Worm (Caenorhabditis elegans) whole organism, L4 larva: Measurements from ENCODE around the gene nhr-10.
A peak's percentile ranks its signal among the peaks of the same experiment; 100 is the strongest.

ENCODE experiments used
- D1046.2 ChIP-seq: fragments of 200-800 bp; sonication (Bioruptor generic); IDR thresholded peaks from 2 replicates; pipeline ENCODE4 v1.3.6; 2022; ENCODE audit warnings: missing genetic modification characterization, missing compliant biosample characterization
- F10B5.3 ChIP-seq: sonication (generic microtip); optimal IDR thresholded peaks from 2 replicates; lab custom pipeline; 2016; ENCODE audit warnings: mild to moderate bottlenecking, missing genetic modification characterization, missing compliant biosample characterization
- F26F4.8 ChIP-seq: fragments of 200-800 bp; sonication (Bioruptor generic); conservative IDR thresholded peaks from 2 replicates; pipeline ENCODE4 v1.3.6; 2022; ENCODE audit warnings: missing genetic modification characterization, missing compliant biosample characterization
- F44E2.7 ChIP-seq: fragments of 200-800 bp; sonication (Bioruptor generic); IDR thresholded peaks from 2 replicates; pipeline ENCODE4 v2.1.2; 2022; ENCODE audit warnings: missing genetic modification characterization, missing compliant biosample characterization
- F49E8.2 ChIP-seq: sonication (generic microtip); optimal IDR thresholded peaks from 2 replicates; lab custom pipeline; 2016; ENCODE audit warnings: missing compliant biosample characterization, mild to moderate bottlenecking, missing genetic modification characterization, borderline replicate concordance
- T26A8.4 ChIP-seq: fragments of 200-800 bp; sonication (Bioruptor generic); IDR thresholded peaks from 2 replicates; pipeline ENCODE4 v1.3.6; 2022; ENCODE audit warnings: missing genetic modification characterization, missing compliant biosample characterization
- Y48G9A.11 ChIP-seq: fragments of 200-800 bp; sonication (Bioruptor generic); IDR thresholded peaks from 2 replicates; pipeline ENCODE4 v1.3.6; 2022; ENCODE audit warnings: missing genetic modification reagents, missing genetic modification characterization, missing compliant biosample characterization
- Y75B8A.6 ChIP-seq: fragments of 200-800 bp; sonication (Bioruptor generic); IDR thresholded peaks from 2 replicates; pipeline ENCODE4 v1.3.6; 2022; ENCODE audit warnings: missing genetic modification reagents, missing genetic modification characterization, missing compliant biosample characterization
- arid-1 ChIP-seq: fragments of 200-800 bp; sonication (Bioruptor generic); conservative IDR thresholded peaks from 2 replicates; pipeline ENCODE4 v1.3.6; 2022; ENCODE audit warnings: missing genetic modification reagents, missing genetic modification characterization, missing compliant biosample characterization
- attf-4 ChIP-seq: sonication (generic microtip); optimal IDR thresholded peaks from 3 replicates; lab custom pipeline; 2017; ENCODE audit warnings: missing biosample characterization, missing genetic modification characterization
- ceh-20 ChIP-seq: fragments of 200-800 bp; sonication (Bioruptor generic); IDR thresholded peaks from 2 replicates; pipeline ENCODE4 v1.3.6; 2022; ENCODE audit warnings: missing genetic modification reagents, missing genetic modification characterization, missing compliant biosample characterization
- ceh-44 ChIP-seq: fragments of 200-800 bp; sonication (Bioruptor generic); IDR thresholded peaks from 2 replicates; pipeline ENCODE4 v1.3.6; 2022; ENCODE audit warnings: missing genetic modification reagents, missing genetic modification characterization, missing compliant biosample characterization
- ctbp-1 ChIP-seq: fragments of 200-800 bp; sonication (Bioruptor generic); IDR thresholded peaks from 2 replicates; pipeline ENCODE4 v1.3.6; 2022; ENCODE audit warnings: missing genetic modification reagents, missing genetic modification characterization, missing compliant biosample characterization
- daf-12 ChIP-seq: fragments of 150-350 bp; optimal IDR thresholded peaks from 2 replicates; lab custom pipeline; 2014; ENCODE audit warnings: missing biosample characterization, missing genetic modification reagents, missing genetic modification characterization
- daf-16 ChIP-seq, 3 experiments: sonication (generic microtip); optimal IDR thresholded peaks; 2 replicates each; lab custom pipeline; 2016 to 2017; ENCODE audit warnings: missing genetic modification characterization in 3 of 3, missing genetic modification reagents in 3 of 3, mild to moderate bottlenecking in 2 of 3, missing compliant biosample characterization in 2 of 3, missing biosample characterization in 1 of 3, moderate library complexity in 1 of 3
- daf-19 ChIP-seq: fragments of 200-800 bp; sonication (Bioruptor generic); conservative IDR thresholded peaks from 2 replicates; pipeline ENCODE4 v1.3.6; 2022; ENCODE audit warnings: missing genetic modification characterization, missing compliant biosample characterization
- dmd-8 ChIP-seq: fragments of 200-800 bp; sonication (Bioruptor generic); IDR thresholded peaks from 2 replicates; pipeline ENCODE4 v1.3.6; 2022; ENCODE audit warnings: missing genetic modification characterization, missing compliant biosample characterization
- dve-1 ChIP-seq: sonication (generic microtip); optimal IDR thresholded peaks from 2 replicates; lab custom pipeline; 2017; ENCODE audit warnings: antibody characterized with exemption, mild to moderate bottlenecking, missing genetic modification characterization, missing compliant biosample characterization; ENCODE audit not compliant: insufficient read depth
- egl-27 ChIP-seq: sonication (generic microtip); optimal IDR thresholded peaks from 3 replicates; lab custom pipeline; 2017; ENCODE audit warnings: missing biosample characterization, missing genetic modification reagents, missing genetic modification characterization
- egl-43 ChIP-seq: fragments of 200-800 bp; sonication (Bioruptor generic); IDR thresholded peaks from 2 replicates; pipeline ENCODE4 v1.3.6; 2022; ENCODE audit warnings: missing genetic modification reagents, missing genetic modification characterization, missing compliant biosample characterization
- gei-8 ChIP-seq: fragments of 200-800 bp; sonication (Bioruptor generic); optimal IDR thresholded peaks from 2 replicates; lab custom pipeline; 2018; ENCODE audit warnings: mild to moderate bottlenecking, missing genetic modification characterization, missing compliant biosample characterization
- hif-1 ChIP-seq, 2 experiments: sonication (generic microtip); optimal IDR thresholded peaks; 2 replicates each; lab custom pipeline; 2016 to 2017; ENCODE audit warnings: missing compliant biosample characterization in 2 of 2, missing genetic modification characterization in 2 of 2, missing genetic modification reagents in 2 of 2, missing genotype in 2 of 2, mild to moderate bottlenecking in 1 of 2
- hlh-11 ChIP-seq: fragments of 200-800 bp; sonication (Bioruptor generic); optimal IDR thresholded peaks from 2 replicates; lab custom pipeline; 2018; ENCODE audit warnings: mild to moderate bottlenecking, missing genetic modification characterization, missing compliant biosample characterization
- lsy-2 ChIP-seq, 2 experiments: fragments of 150-350 bp in 1 of 2; sonication (generic microtip) in 1 of 2; optimal IDR thresholded peaks; 2 replicates each; lab custom pipeline; 2014 to 2017; ENCODE audit warnings: missing biosample characterization in 2 of 2, missing genetic modification characterization in 2 of 2
- mdl-1 ChIP-seq, 2 experiments: fragments of 150-350 bp in 1 of 2; sonication (generic microtip) in 1 of 2; optimal IDR thresholded peaks; 2 replicates each; lab custom pipeline; 2014 to 2017; ENCODE audit warnings: missing biosample characterization in 2 of 2, missing genetic modification characterization in 2 of 2
- mdt-29 ChIP-seq: fragments of 200-800 bp; sonication (Bioruptor generic); IDR thresholded peaks from 2 replicates; pipeline ENCODE4 v1.3.6; 2022; ENCODE audit warnings: missing genetic modification reagents, missing genetic modification characterization, missing compliant biosample characterization
- mes-2 ChIP-seq: sonication (generic microtip); optimal IDR thresholded peaks from 2 replicates; lab custom pipeline; 2016; ENCODE audit warnings: missing genotype, mild to moderate bottlenecking, missing genetic modification characterization, missing compliant biosample characterization; ENCODE audit not compliant: poor library complexity, severe bottlenecking
- mxl-3 ChIP-seq: fragments of 200-800 bp; sonication (Bioruptor generic); optimal IDR thresholded peaks from 2 replicates; lab custom pipeline; 2018; ENCODE audit warnings: mild to moderate bottlenecking, missing genetic modification characterization, missing compliant biosample characterization
- nhr-102 ChIP-seq: sonication (generic microtip); optimal IDR thresholded peaks from 2 replicates; lab custom pipeline; 2016; ENCODE audit warnings: mild to moderate bottlenecking, missing genetic modification characterization, moderate library complexity, missing compliant biosample characterization
- nhr-111 ChIP-seq: fragments of 200-800 bp; sonication (Bioruptor generic); optimal IDR thresholded peaks from 2 replicates; lab custom pipeline; 2018; ENCODE audit warnings: mild to moderate bottlenecking, missing genetic modification characterization, missing compliant biosample characterization
- nhr-41 ChIP-seq: fragments of 200-800 bp; sonication (Bioruptor generic); IDR thresholded peaks from 2 replicates; pipeline ENCODE4 v1.3.6; 2022; ENCODE audit warnings: missing genetic modification reagents, missing genetic modification characterization, missing compliant biosample characterization
- nhr-48 ChIP-seq: sonication (generic microtip); optimal IDR thresholded peaks from 2 replicates; lab custom pipeline; 2016; ENCODE audit warnings: mild to moderate bottlenecking, missing genetic modification characterization, missing compliant biosample characterization
- nhr-6 ChIP-seq: fragments of 150-350 bp; optimal IDR thresholded peaks from 2 replicates; lab custom pipeline; 2014; ENCODE audit warnings: missing biosample characterization, missing genetic modification characterization
- nhr-76 ChIP-seq: fragments of 150-350 bp; optimal IDR thresholded peaks from 2 replicates; lab custom pipeline; 2014; ENCODE audit warnings: missing biosample characterization, missing genetic modification characterization
- rbr-2 ChIP-seq: sonication (generic microtip); optimal IDR thresholded peaks from 2 replicates; lab custom pipeline; 2016; ENCODE audit warnings: missing genotype, missing genetic modification characterization, missing compliant biosample characterization
- saeg-2 ChIP-seq: fragments of 200-800 bp; sonication (Bioruptor generic); IDR thresholded peaks from 2 replicates; pipeline ENCODE4 v1.3.6; 2022; ENCODE audit warnings: missing genetic modification reagents, missing genetic modification characterization, missing compliant biosample characterization
- snpc-1.2 ChIP-seq: fragments of 200-800 bp; sonication (Bioruptor generic); IDR thresholded peaks from 2 replicates; pipeline ENCODE4 v1.3.6; 2022; ENCODE audit warnings: missing genetic modification reagents, missing genetic modification characterization, missing compliant biosample characterization
- spr-1 ChIP-seq: sonication (generic microtip); optimal IDR thresholded peaks from 2 replicates; lab custom pipeline; 2016; ENCODE audit warnings: mild to moderate bottlenecking, missing genetic modification characterization, missing compliant biosample characterization
- spr-3 ChIP-seq: fragments of 200-800 bp; sonication (Bioruptor generic); optimal IDR thresholded peaks from 2 replicates; lab custom pipeline; 2018; ENCODE audit warnings: mild to moderate bottlenecking, missing genetic modification characterization, missing compliant biosample characterization
- unc-130 ChIP-seq: sonication (generic microtip); optimal IDR thresholded peaks from 2 replicates; lab custom pipeline; 2016; ENCODE audit warnings: missing genetic modification reagents, missing genetic modification characterization, missing compliant biosample characterization
- zag-1 ChIP-seq: fragments of 150-350 bp; optimal IDR thresholded peaks from 2 replicates; lab custom pipeline; 2014; ENCODE audit warnings: missing biosample characterization, missing genetic modification characterization
- zfp-2 ChIP-seq: sonication (generic microtip); optimal IDR thresholded peaks from 2 replicates; lab custom pipeline; 2016; ENCODE audit warnings: mild to moderate bottlenecking, missing genetic modification characterization, missing compliant biosample characterization
- zip-2 ChIP-seq: fragments of 150-350 bp; optimal IDR thresholded peaks from 2 replicates; lab custom pipeline; 2014; ENCODE audit warnings: missing biosample characterization, missing genetic modification characterization
- ztf-11 ChIP-seq: fragments of 150-350 bp; optimal IDR thresholded peaks from 2 replicates; lab custom pipeline; 2014; ENCODE audit warnings: missing biosample characterization, missing genetic modification characterization

The nhr-10 gene

ce11 chrIII:7142172-7142601, 26.9 kb upstream of the nhr-10 start (continued):
- TF ChIP-seq hif-1 (tag; optimal IDR thresholded peaks at IDR 0.05; lab: Kevin White, UChicago) (no peak), F44E2.7 (no peak), nhr-6 (tag; lab: Kevin White, UChicago) (peak; percentile 26), egl-27 (no peak), nhr-41 (GFP tag; lab: Robert Waterston, UW) (0 out of 2 replicates have a peak, but pooled peaks have one; percentile 26), rbr-2 (tag; lab: Kevin White, UChicago) (peak; percentile 28), zip-2 (tag; lab: Kevin White, UChicago) (no peak), F26F4.8 (GFP tag; lab: Robert Waterston, UW) (no peak), daf-12 (tag; lab: Kevin White, UChicago) (no peak), saeg-2 (GFP tag; lab: Robert Waterston, UW) (no peak), mes-2 (peak; percentile 63), attf-4 (no peak), dve-1 (peak; percentile 51), arid-1 (GFP tag; lab: Robert Waterston, UW) (peak; percentile 62), daf-19 (GFP tag; lab: Robert Waterston, UW) (0 out of 2 replicates have a peak, but pooled peaks have one; percentile 56), nhr-48 (tag; lab: Kevin White, UChicago) (peak; percentile 35), T26A8.4 (peak; percentile 91), nhr-102 (tag; lab: Kevin White, UChicago) (peak; percentile 55), snpc-1.2 (GFP tag; lab: Robert Waterston, UW) (peak; percentile 71), unc-130 (GFP tag; lab: Kevin White, UChicago) (no peak), zfp-2 (tag; lab: Kevin White, UChicago) (no peak), Y75B8A.6 (no peak), F49E8.2 (peak; percentile 68), dmd-8 (GFP tag; lab: Robert Waterston, UW) (no peak), mxl-3 (no peak), gei-8 (GFP tag; lab: Kevin White, UChicago) (no peak), F10B5.3 (tag; lab: Kevin White, UChicago) (peak; percentile 8), daf-16 (GFP tag; optimal IDR thresholded peaks at IDR 0.05; lab: Kevin White, UChicago) (peak in 1 of 2 experiments; percentile 9), daf-16 (tag; optimal IDR thresholded peaks at IDR 0.05; lab: Kevin White, UChicago) (peak; percentile 59), nhr-76 (tag; lab: Kevin White, UChicago) (no peak), spr-3 (no peak), mdt-29 (peak; percentile 55), ceh-20 (GFP tag; lab: Robert Waterston, UW) (no peak), ceh-44 (GFP tag; lab: Robert Waterston, UW) (peak; percentile 61; the same call in 1 of the 2 replicates), lsy-2 (tag; optimal IDR thresholded peaks at IDR 0.05; lab: Kevin White, UChicago) (peak in 1 of 2 experiments; percentile 56), egl-43 (GFP tag; lab: Robert Waterston, UW) (no peak), nhr-111 (GFP tag; lab: Kevin White, UChicago) (peak; percentile 27), spr-1 (peak; percentile 47), mdl-1 (tag; optimal IDR thresholded peaks at IDR 0.05; lab: Kevin White, UChicago) (no peak), ztf-11 (no peak), hlh-11 (peak; percentile 40), zag-1 (no peak), D1046.2 (GFP tag; lab: Robert Waterston, UW) (no peak), Y48G9A.11 (GFP tag; lab: Robert Waterston, UW) (peak; percentile 68; the same call in 1 of the 2 replicates), ctbp-1 (GFP tag; lab: Robert Waterston, UW) (no peak)
